Fruit fly (Drosophila melanogaster) whole organism, embryonic: Measurements from ENCODE around the gene CG33966.

Experiments
- Asciz ChIP-seq: fragments of 200-800 bp; sonication (Bioruptor generic); optimal IDR thresholded peaks from 2 replicates; lab custom pipeline; 2017; ENCODE audit warnings: missing biosample characterization, mild to moderate bottlenecking, missing genetic modification characterization, missing genetic modification reagents
- Atf-2 ChIP-seq: fragments of 200-800 bp; sonication (Bioruptor generic); optimal IDR thresholded peaks from 2 replicates; lab custom pipeline; 2016; ENCODE audit warnings: missing biosample characterization, missing genetic modification characterization
- CG10366 ChIP-seq: fragments of 200-800 bp; sonication (Bioruptor generic); IDR thresholded peaks from 2 replicates; pipeline ENCODE4 v1.3.6; 2022; ENCODE audit warnings: missing biosample characterization, missing genetic modification characterization
- CG10431 ChIP-seq: fragments of 200-800 bp; sonication (Bioruptor generic); optimal IDR thresholded peaks from 3 replicates; lab custom pipeline; 2018; ENCODE audit warnings: missing biosample characterization, mild to moderate bottlenecking, missing genetic modification characterization
- CG12236 ChIP-seq: fragments of 200-800 bp; sonication (Bioruptor generic); optimal IDR thresholded peaks from 2 replicates; lab custom pipeline; 2016; ENCODE audit warnings: missing biosample characterization, missing genetic modification characterization
- CG1233 ChIP-seq: fragments of 200-800 bp; sonication (Bioruptor generic); optimal IDR thresholded peaks from 4 replicates; lab custom pipeline; 2018; ENCODE audit warnings: missing biosample characterization, mild to moderate bottlenecking, missing genetic modification characterization
- CG12769 ChIP-seq: fragments of 200-800 bp; sonication (Bioruptor generic); optimal IDR thresholded peaks from 2 replicates; lab custom pipeline; 2019; ENCODE audit warnings: missing biosample characterization, mild to moderate bottlenecking, missing genetic modification characterization, moderate library complexity
- CG14710 ChIP-seq: fragments of 200-800 bp; sonication (Bioruptor generic); optimal IDR thresholded peaks from 3 replicates; lab custom pipeline; 2019; ENCODE audit warnings: missing biosample characterization, mild to moderate bottlenecking, missing genetic modification characterization, moderate library complexity
- CG1602 ChIP-seq: fragments of 200-800 bp; sonication (Bioruptor generic); optimal IDR thresholded peaks from 3 replicates; lab custom pipeline; 2016; ENCODE audit warnings: missing biosample characterization, missing genetic modification characterization
- CG17328 ChIP-seq: fragments of 200-800 bp; sonication (Bioruptor generic); IDR thresholded peaks from 2 replicates; pipeline ENCODE4 v1.3.6; 2022; ENCODE audit warnings: missing biosample characterization, missing genetic modification characterization
- CG17359 ChIP-seq: fragments of 200-800 bp; sonication (Bioruptor generic); optimal IDR thresholded peaks from 3 replicates; lab custom pipeline; 2018; ENCODE audit warnings: missing biosample characterization, mild to moderate bottlenecking, missing genetic modification characterization, moderate library complexity
- CG17385 ChIP-seq: fragments of 200-800 bp; sonication (Bioruptor generic); optimal IDR thresholded peaks from 3 replicates; lab custom pipeline; 2018; ENCODE audit warnings: missing biosample characterization, mild to moderate bottlenecking, missing genetic modification characterization
- CG17568 ChIP-seq: fragments of 200-800 bp; sonication (Bioruptor generic); optimal IDR thresholded peaks from 2 replicates; lab custom pipeline; 2018; ENCODE audit warnings: missing biosample characterization, mild to moderate bottlenecking, missing genetic modification characterization, moderate library complexity
- CG17829 ChIP-seq: fragments of 200-800 bp; optimal IDR thresholded peaks from 2 replicates; lab custom pipeline; 2019; ENCODE audit warnings: missing biosample characterization, mild to moderate bottlenecking, missing genetic modification characterization, moderate library complexity
- CG30020 ChIP-seq: fragments of 200-800 bp; optimal IDR thresholded peaks from 2 replicates; lab custom pipeline; 2019; ENCODE audit warnings: missing biosample characterization, mild to moderate bottlenecking, missing genetic modification characterization, moderate library complexity
- CG3847 ChIP-seq: fragments of 200-800 bp; sonication (Bioruptor generic); IDR thresholded peaks from 2 replicates; pipeline ENCODE4 v1.3.6; 2022; ENCODE audit warnings: missing biosample characterization, missing genetic modification characterization
- CG5180 ChIP-seq: fragments of 200-800 bp; sonication (Bioruptor generic); optimal IDR thresholded peaks from 3 replicates; lab custom pipeline; 2017; ENCODE audit warnings: missing biosample characterization, missing genetic modification characterization, mild to moderate bottlenecking, moderate library complexity, missing genetic modification reagents
- CG6254 ChIP-seq: fragments of 200-800 bp; sonication (Bioruptor generic); optimal IDR thresholded peaks from 3 replicates; lab custom pipeline; 2017; ENCODE audit warnings: mild to moderate bottlenecking, missing biosample characterization, missing genetic modification reagents, missing genetic modification characterization
- CG7357 ChIP-seq: fragments of 200-800 bp; sonication (Bioruptor generic); IDR thresholded peaks from 3 replicates; pipeline ENCODE4 v1.3.6; 2022; ENCODE audit warnings: missing biosample characterization, missing genetic modification characterization
- CG7556 ChIP-seq: fragments of 200-800 bp; sonication (Bioruptor generic); optimal IDR thresholded peaks from 2 replicates; lab custom pipeline; 2017; ENCODE audit warnings: missing biosample characterization, mild to moderate bottlenecking, missing genetic modification characterization
- CG7987 ChIP-seq: fragments of 200-800 bp; sonication (Bioruptor generic); optimal IDR thresholded peaks from 2 replicates; lab custom pipeline; 2018; ENCODE audit warnings: missing biosample characterization, mild to moderate bottlenecking, missing genetic modification characterization, moderate library complexity
- CG8924 ChIP-seq: fragments of 200-800 bp; optimal IDR thresholded peaks from 3 replicates; lab custom pipeline; 2019; ENCODE audit warnings: missing biosample characterization, mild to moderate bottlenecking, missing genetic modification characterization, moderate library complexity
- CHES-1-like ChIP-seq: fragments of 200-800 bp; sonication (Bioruptor generic); optimal IDR thresholded peaks from 2 replicates; lab custom pipeline; 2016; ENCODE audit warnings: missing biosample characterization, missing genetic modification characterization
- Camta ChIP-seq: fragments of 200-800 bp; sonication (Bioruptor generic); optimal IDR thresholded peaks from 2 replicates; lab custom pipeline; 2016; ENCODE audit warnings: missing biosample characterization, missing genetic modification characterization
- CkIIα-i1 ChIP-seq: fragments of 200-800 bp; sonication (Bioruptor generic); IDR thresholded peaks from 2 replicates; pipeline ENCODE4 v1.3.6; 2022; ENCODE audit warnings: missing biosample characterization, missing genetic modification characterization
- Dll ChIP-seq: fragments of 200-800 bp; sonication (Bioruptor generic); IDR thresholded peaks from 4 replicates; pipeline ENCODE4 v1.3.6; 2022; ENCODE audit warnings: missing biosample characterization, missing genetic modification characterization; ENCODE audit not compliant: partially characterized antibody
- E2f2 ChIP-seq: fragments of 200-800 bp; sonication (Bioruptor generic); IDR thresholded peaks from 2 replicates; pipeline ENCODE4 v1.3.6; 2022; ENCODE audit warnings: missing biosample characterization, missing genetic modification characterization
- Hmx ChIP-seq: fragments of 200-800 bp; sonication (Bioruptor generic); optimal IDR thresholded peaks from 2 replicates; lab custom pipeline; 2016; ENCODE audit warnings: missing biosample characterization, missing genetic modification characterization
- Meics ChIP-seq: fragments of 200-800 bp; sonication (Bioruptor generic); optimal IDR thresholded peaks from 2 replicates; lab custom pipeline; 2017; ENCODE audit warnings: missing biosample characterization, mild to moderate bottlenecking, missing genetic modification characterization
- NC2β ChIP-seq: fragments of 200-800 bp; sonication (Bioruptor generic); optimal IDR thresholded peaks from 2 replicates; lab custom pipeline; 2016; ENCODE audit warnings: missing biosample characterization, missing genetic modification characterization
- Neu2 ChIP-seq: fragments of 200-800 bp; sonication (Bioruptor generic); optimal IDR thresholded peaks from 3 replicates; lab custom pipeline; 2016; ENCODE audit warnings: missing biosample characterization, missing genetic modification characterization, borderline replicate concordance
- PHDP ChIP-seq: fragments of 200-800 bp; sonication (Bioruptor generic); optimal IDR thresholded peaks from 3 replicates; lab custom pipeline; 2018; ENCODE audit warnings: missing biosample characterization, mild to moderate bottlenecking, missing genetic modification characterization, moderate library complexity
- ap ChIP-seq: fragments of 200-800 bp; sonication (Bioruptor generic); IDR thresholded peaks from 2 replicates; pipeline ENCODE4 v1.3.6; 2022; ENCODE audit warnings: missing biosample characterization, missing genetic modification characterization
- bowl ChIP-seq: fragments of 200-800 bp; sonication (Bioruptor generic); IDR thresholded peaks from 2 replicates; pipeline ENCODE4 v1.3.6; 2022; ENCODE audit warnings: missing biosample characterization, missing genetic modification characterization
- cas ChIP-seq: fragments of 200-800 bp; sonication (Bioruptor generic); IDR thresholded peaks from 2 replicates; pipeline ENCODE4 v1.3.6; 2022; ENCODE audit warnings: missing biosample characterization, missing genetic modification characterization
- crp ChIP-seq, 2 experiments: fragments of 200-800 bp; sonication (Bioruptor generic); optimal IDR thresholded peaks; 2 replicates in 1 of 2; 3 replicates in 1 of 2; lab custom pipeline; 2017; ENCODE audit warnings: missing biosample characterization in 2 of 2, missing genetic modification characterization in 2 of 2, mild to moderate bottlenecking in 1 of 2, moderate library complexity in 1 of 2
- dm ChIP-seq: fragments of 200-800 bp; sonication (Bioruptor generic); optimal IDR thresholded peaks from 3 replicates; lab custom pipeline; 2016; ENCODE audit warnings: missing biosample characterization, missing genetic modification characterization
- dysf ChIP-seq: fragments of 200-800 bp; sonication (Bioruptor generic); IDR thresholded peaks from 3 replicates; pipeline ENCODE4 v1.3.6; 2022; ENCODE audit warnings: missing biosample characterization, missing genetic modification characterization
- ems ChIP-seq: fragments of 200-800 bp; sonication (Bioruptor generic); optimal IDR thresholded peaks from 3 replicates; lab custom pipeline; 2016; ENCODE audit warnings: missing biosample characterization, missing genetic modification characterization
- ewg ChIP-seq: fragments of 200-800 bp; sonication (Bioruptor generic); optimal IDR thresholded peaks from 3 replicates; lab custom pipeline; 2017; ENCODE audit warnings: mild to moderate bottlenecking, missing biosample characterization, missing genetic modification reagents, missing genetic modification characterization
- jing ChIP-seq: fragments of 200-800 bp; sonication (Bioruptor generic); optimal IDR thresholded peaks from 2 replicates; lab custom pipeline; 2018; ENCODE audit warnings: missing biosample characterization, mild to moderate bottlenecking, missing genetic modification characterization
- ken ChIP-seq: fragments of 200-800 bp; sonication (Bioruptor generic); IDR thresholded peaks from 3 replicates; pipeline ENCODE4 v1.3.6; 2022; ENCODE audit warnings: missing biosample characterization, missing genetic modification characterization
- klu ChIP-seq: fragments of 200-800 bp; sonication (Bioruptor generic); IDR thresholded peaks from 2 replicates; pipeline ENCODE4 v1.3.6; 2022; ENCODE audit warnings: missing biosample characterization, missing genetic modification characterization
- kni ChIP-seq: fragments of 200-800 bp; sonication (Bioruptor generic); optimal IDR thresholded peaks from 3 replicates; lab custom pipeline; 2017; ENCODE audit warnings: mild to moderate bottlenecking, missing biosample characterization, missing genetic modification reagents, missing genetic modification characterization
- pita ChIP-seq: fragments of 200-800 bp; sonication (Bioruptor generic); optimal IDR thresholded peaks from 2 replicates; lab custom pipeline; 2017; ENCODE audit warnings: missing biosample characterization, mild to moderate bottlenecking, missing genetic modification characterization
- sim ChIP-seq: fragments of 200-800 bp; sonication (Bioruptor generic); IDR thresholded peaks from 2 replicates; pipeline ENCODE4 v1.3.6; 2022; ENCODE audit warnings: missing biosample characterization, missing genetic modification characterization
- tin ChIP-seq: fragments of 200-800 bp; sonication (Bioruptor generic); optimal IDR thresholded peaks from 3 replicates; lab custom pipeline; 2016; ENCODE audit warnings: missing biosample characterization, missing genetic modification characterization
- trh ChIP-seq: fragments of 200-800 bp; sonication (Bioruptor generic); optimal IDR thresholded peaks from 2 replicates; lab custom pipeline; 2016; ENCODE audit warnings: missing biosample characterization, missing genetic modification characterization

CG33966 gene

DNA sequence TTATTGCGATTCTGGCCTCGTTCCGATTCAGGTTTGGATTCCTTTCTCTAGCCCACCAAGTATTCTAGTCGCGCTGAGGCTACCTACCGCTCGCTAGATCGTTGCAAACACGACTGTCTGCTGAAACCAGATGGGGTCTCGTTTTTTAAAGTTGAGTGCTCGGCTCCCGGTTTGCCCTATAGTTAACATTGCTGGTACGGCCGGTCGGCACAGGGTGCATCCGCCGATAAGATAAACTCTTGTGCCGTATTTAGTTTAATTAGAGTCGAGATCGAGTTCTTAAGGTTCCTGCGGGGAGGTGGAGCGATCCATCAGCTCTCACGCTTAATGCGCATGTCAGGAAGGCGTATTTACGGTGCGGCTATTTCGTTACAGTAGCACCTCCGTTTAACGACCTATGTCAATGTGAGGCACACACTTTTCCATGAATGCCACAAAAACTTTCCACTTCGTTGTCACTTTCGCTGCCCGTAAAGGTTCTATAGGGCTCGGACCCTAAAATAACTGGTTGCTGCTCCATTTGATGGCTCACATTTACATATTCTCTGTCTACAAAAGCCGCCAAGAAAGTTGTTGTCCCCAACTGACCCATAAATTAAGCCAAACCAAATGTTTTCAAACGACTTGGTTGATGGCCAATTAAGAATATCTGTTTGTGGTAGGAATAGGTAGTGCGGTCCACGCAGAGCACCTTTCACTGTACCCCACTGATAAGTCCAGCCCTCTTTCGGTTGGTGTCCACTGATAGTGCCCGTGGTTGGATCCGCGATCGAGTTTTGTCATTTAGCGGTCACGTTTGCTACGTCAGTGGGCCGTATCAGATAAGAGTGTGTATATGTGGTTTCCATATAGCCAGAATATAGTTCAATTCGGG is 29.0 kb upstream of the CG33966 start, which contains the start of gene CG9119 (continued):
- TF ChIP-seq crp (GFP tag; optimal IDR thresholded peaks at IDR 0.05; lab: Kevin White, UChicago): no peak
- TF ChIP-seq dysf: peak; percentile 70
- TF ChIP-seq ewg (GFP tag; lab: Kevin White, UChicago): peak; percentile 38
- peak; percentile 71 for TF ChIP-seq CG7987
- peak; percentile 9 for TF ChIP-seq jing
- TF ChIP-seq CG17359 (tag; lab: Kevin White, UChicago): peak; percentile 48
- peak; percentile 66 for TF ChIP-seq CG1233 (GFP tag; lab: Kevin White, UChicago)
- peak; percentile 41; the same call in 1 of the 2 replicates for TF ChIP-seq klu (GFP tag; lab: Robert Waterston, UW)
- TF ChIP-seq Hmx: peak; percentile 15
- no peak for TF ChIP-seq dm (GFP tag; lab: Kevin White, UChicago)
- TF ChIP-seq CG17385 (GFP tag; lab: Kevin White, UChicago): peak; percentile 60
- no peak for TF ChIP-seq bowl (GFP tag; lab: Robert Waterston, UW)
- TF ChIP-seq CG30020 (tag; lab: Kevin White, UChicago): no peak
- peak; percentile 63 for TF ChIP-seq CG12769 (tag; lab: Kevin White, UChicago)
- TF ChIP-seq Meics: peak; percentile 75
- peak; percentile 49 for TF ChIP-seq kni
- TF ChIP-seq Neu2 (GFP tag; lab: Kevin White, UChicago): no peak
- no peak for TF ChIP-seq Dll
- peak; percentile 29; the same call in 1 of the 2 replicates for TF ChIP-seq E2f2 (GFP tag; lab: Robert Waterston, UW)
- TF ChIP-seq ken: no peak
- TF ChIP-seq CkIIα-i1 (GFP tag; lab: Robert Waterston, UW): no peak
- peak; percentile 78 for TF ChIP-seq CG7556 (GFP tag; lab: Kevin White, UChicago)
- TF ChIP-seq PHDP (tag; lab: Kevin White, UChicago): peak; percentile 57
- peak; percentile 71 for TF ChIP-seq CHES-1-like (GFP tag; lab: Kevin White, UChicago)
- TF ChIP-seq CG8924 (tag; lab: Kevin White, UChicago): peak; percentile 68
- no peak for TF ChIP-seq trh (GFP tag; lab: Kevin White, UChicago)
- peak; percentile 36 for TF ChIP-seq CG1602
- TF ChIP-seq ap (GFP tag; lab: Robert Waterston, UW): no peak
- peak; percentile 56 for TF ChIP-seq Camta
- peak; percentile 41 for TF ChIP-seq CG5180 (GFP tag; lab: Kevin White, UChicago)
- no peak for TF ChIP-seq sim (GFP tag; lab: Robert Waterston, UW)
- TF ChIP-seq CG10431 (GFP tag; lab: Kevin White, UChicago): peak; percentile 35
- TF ChIP-seq Asciz (GFP tag; lab: Kevin White, UChicago): peak; percentile 11
- TF ChIP-seq cas (GFP tag; lab: Robert Waterston, UW): 0 out of 2 replicates have a peak, but pooled peaks have one; percentile 12
- TF ChIP-seq tin (GFP tag; lab: Kevin White, UChicago): peak; percentile 13
- peak; percentile 54 for TF ChIP-seq Atf-2 (GFP tag; lab: Kevin White, UChicago)
- TF ChIP-seq ems: peak; percentile 35
- 0 out of 3 replicates have a peak, but pooled peaks have one; percentile 36 for TF ChIP-seq CG7357
- TF ChIP-seq CG3847 (GFP tag; lab: Robert Waterston, UW): peak; percentile 52; the same call in 1 of the 2 replicates
- peak; percentile 66 for TF ChIP-seq CG14710 (tag; lab: Kevin White, UChicago)
- TF ChIP-seq CG17829 (tag; lab: Kevin White, UChicago): peak; percentile 52
- no peak for TF ChIP-seq CG17568 (GFP tag; lab: Kevin White, UChicago)
- TF ChIP-seq CG10366 (GFP tag; lab: Robert Waterston, UW): peak; percentile 44
- peak; percentile 18 for TF ChIP-seq CG12236
- 0 out of 2 replicates have a peak, but pooled peaks have one; percentile 24 for TF ChIP-seq CG17328 (GFP tag; lab: Robert Waterston, UW)
- peak; percentile 88 for TF ChIP-seq CG6254
- peak; percentile 27 for TF ChIP-seq NC2β (GFP tag; lab: Kevin White, UChicago)
- TF ChIP-seq pita: no peak
